Fruit fly (Drosophila melanogaster): ENCODE results near the gene Cyp1.

Cyp1 gene

DNA sequence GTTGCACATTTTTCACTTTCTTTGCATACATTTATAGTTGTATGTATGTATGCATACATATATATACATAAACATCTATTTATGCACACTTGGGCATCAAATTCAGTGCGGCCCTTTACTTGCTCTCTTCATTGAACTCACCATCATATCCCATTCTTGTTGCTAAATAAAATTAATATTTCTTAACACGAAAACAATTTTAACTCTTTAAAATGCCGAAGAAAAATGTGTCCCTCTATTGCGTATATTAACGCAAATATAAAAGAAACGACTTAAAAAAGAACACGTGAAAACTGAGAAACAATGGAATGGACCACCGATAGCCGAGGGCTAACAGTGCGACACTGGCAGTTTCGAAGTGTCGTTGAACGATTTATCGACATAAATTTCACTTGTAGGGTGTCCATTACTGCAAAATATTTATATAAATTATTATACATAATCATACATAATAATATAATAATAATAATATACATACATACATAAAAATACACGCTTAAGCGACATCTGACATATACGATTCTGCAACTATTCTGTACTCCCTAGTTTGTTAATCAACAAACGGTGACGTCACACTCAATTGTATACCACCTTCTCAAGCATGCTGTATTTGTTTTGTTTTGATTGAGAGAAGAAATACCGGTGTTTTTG is 38.6 kb upstream of the Cyp1 start, which contains the start of the genes U2af50 and PIG-Q (continued):
- TF ChIP-seq CG8632 (GFP tag; optimal IDR thresholded peaks at IDR 0.05) (peak; percentile 90), CG11902 (GFP tag; optimal IDR thresholded peaks at IDR 0.05) (peak; percentile 79), Met (GFP tag; optimal IDR thresholded peaks at IDR 0.05) (peak; percentile 80), net (GFP tag; optimal IDR thresholded peaks at IDR 0.05) (no peak), CG15336 (GFP tag; IDR thresholded peaks at IDR 0.05) (peak; percentile 90), Sox14 (GFP tag; optimal IDR thresholded peaks at IDR 0.05) (peak; percentile 74), spab (GFP tag; optimal IDR thresholded peaks at IDR 0.05) (no peak), CG9139 (GFP tag; optimal IDR thresholded peaks at IDR 0.05) (peak; percentile 86), cyc (GFP tag; optimal IDR thresholded peaks at IDR 0.05) (peak; percentile 74), CG31627 (GFP tag; optimal IDR thresholded peaks at IDR 0.05) (peak; percentile 75), acj6 (GFP tag; optimal IDR thresholded peaks at IDR 0.05) (peak; percentile 90), achi (GFP tag; optimal IDR thresholded peaks at IDR 0.05) (peak; percentile 93), eg (GFP tag; IDR thresholded peaks at IDR 0.05) (no peak), dac (GFP tag; optimal IDR thresholded peaks at IDR 0.05) (peak; percentile 82), CG6163 (GFP tag; IDR thresholded peaks at IDR 0.05) (no peak), CG6792 (GFP tag; optimal IDR thresholded peaks at IDR 0.05) (peak; percentile 84), fd59A (GFP tag; optimal IDR thresholded peaks at IDR 0.05) (no peak), CG6276 (GFP tag; optimal IDR thresholded peaks at IDR 0.05) (no peak), salr (GFP tag; optimal IDR thresholded peaks at IDR 0.05) (no peak), Ets21C (GFP tag; optimal IDR thresholded peaks at IDR 0.05) (peak; percentile 66), Gug (GFP tag; IDR thresholded peaks at IDR 0.05) (peak; percentile 89), esn (GFP tag; optimal IDR thresholded peaks at IDR 0.05) (peak; percentile 83), CG10669 (GFP tag; optimal IDR thresholded peaks at IDR 0.05) (peak; percentile 89), pdm3 (GFP tag; optimal IDR thresholded peaks at IDR 0.05) (peak; percentile 81), Eip93F (GFP tag; optimal IDR thresholded peaks at IDR 0.05) (peak; percentile 38), Lpt (GFP tag; optimal IDR thresholded peaks at IDR 0.05) (peak; percentile 84), CG4318 (GFP tag; optimal IDR thresholded peaks at IDR 0.05) (peak; percentile 85), CG6854 (GFP tag; optimal IDR thresholded peaks at IDR 0.05) (peak; percentile 83), Sox15 (GFP tag; optimal IDR thresholded peaks at IDR 0.05) (peak; percentile 84), vri (GFP tag; optimal IDR thresholded peaks at IDR 0.05) (peak; percentile 62), Eip78C (GFP tag) (peak; percentile 92), Sox102F (GFP tag; optimal IDR thresholded peaks at IDR 0.05) (no peak), Hr38 (GFP tag; optimal IDR thresholded peaks at IDR 0.05) (no peak), Hr4 (GFP tag; optimal IDR thresholded peaks at IDR 0.05) (peak; percentile 79), CG3032 (tag; optimal IDR thresholded peaks at IDR 0.05) (peak; percentile 93), fd85E (GFP tag; optimal IDR thresholded peaks at IDR 0.05) (no peak), CG34406 (GFP tag; optimal IDR thresholded peaks at IDR 0.05) (peak; percentile 94)

DNA sequence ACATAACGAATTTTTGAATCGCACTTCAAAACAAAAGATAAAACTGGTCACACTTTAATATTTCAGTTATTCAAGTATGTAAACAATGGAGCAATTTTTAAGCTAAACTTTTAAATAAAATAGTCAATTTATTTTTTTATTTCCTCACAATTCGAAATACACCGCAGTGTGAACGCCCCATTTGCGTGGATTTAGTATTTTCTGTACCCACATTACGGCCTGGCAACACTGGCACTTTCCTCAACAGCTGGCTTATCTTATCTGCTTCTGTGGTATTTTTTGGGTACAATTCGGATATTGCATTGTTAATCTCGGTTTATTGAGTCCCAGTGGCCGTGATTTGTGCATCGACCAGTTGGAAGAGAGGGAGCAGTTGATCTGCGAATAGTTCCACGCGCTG is 29.9 kb upstream of the Cyp1 start, which contains the start of gene sl:
Gene sl, plus strand, starts transcription at position 254 of the 400 bp plus-strand sequence.
- TF ChIP-seq CG31627 (GFP tag; optimal IDR thresholded peaks at IDR 0.05) (peak; percentile 12), Gug (GFP tag; IDR thresholded peaks at IDR 0.05) (no peak)

DNA sequence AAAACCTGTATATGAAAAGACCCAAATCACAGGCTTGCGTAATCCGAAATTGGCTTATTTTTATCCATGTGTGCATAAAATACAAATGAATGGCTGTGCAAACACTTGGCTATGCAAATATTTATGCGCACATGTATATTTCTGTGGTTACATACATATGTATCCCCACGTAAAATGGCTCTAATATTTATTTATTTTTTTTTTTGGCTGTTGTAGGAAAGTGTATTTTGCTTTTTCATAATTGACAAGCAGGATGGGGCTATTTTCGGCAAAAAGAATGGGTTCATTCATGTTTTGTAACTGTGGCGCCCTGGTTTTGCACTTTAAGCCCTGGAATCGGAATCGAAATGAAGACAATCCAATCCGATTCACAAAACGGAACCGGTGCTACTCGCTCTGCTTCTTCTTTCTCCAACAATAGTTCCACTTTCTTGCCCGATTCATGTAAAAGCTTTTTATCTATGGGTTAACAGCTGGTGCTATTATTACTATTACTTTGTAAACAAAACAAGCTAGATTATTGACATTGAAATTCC is 15.0 kb upstream of the Cyp1 start:
- TF ChIP-seq CG6854 (GFP tag; optimal IDR thresholded peaks at IDR 0.05) (peak; percentile 22), Lpt (GFP tag; optimal IDR thresholded peaks at IDR 0.05) (peak; percentile 69), CG6792 (GFP tag; optimal IDR thresholded peaks at IDR 0.05) (peak; percentile 62), Eip93F (GFP tag; optimal IDR thresholded peaks at IDR 0.05) (peak; percentile 20), Sox14 (GFP tag; optimal IDR thresholded peaks at IDR 0.05) (peak; percentile 79), CG16779 (tag; optimal IDR thresholded peaks at IDR 0.05) (peak; percentile 51), Ets96B (tag; optimal IDR thresholded peaks at IDR 0.05) (peak; percentile 48), CG32006 (GFP tag; optimal IDR thresholded peaks at IDR 0.05) (peak; percentile 81), CG8319 (GFP tag; optimal IDR thresholded peaks at IDR 0.05) (peak; percentile 62), CG10669 (GFP tag; optimal IDR thresholded peaks at IDR 0.05) (peak; percentile 67), esn (GFP tag; optimal IDR thresholded peaks at IDR 0.05) (peak; percentile 80), fkh (GFP tag; optimal IDR thresholded peaks at IDR 0.05) (peak; percentile 59), Eip75B (GFP tag; optimal IDR thresholded peaks at IDR 0.05) (peak; percentile 76), CG11762 (GFP tag; optimal IDR thresholded peaks at IDR 0.05; ENCODE audit: insufficient read depth) (peak; percentile 80), Hr4 (GFP tag; optimal IDR thresholded peaks at IDR 0.05) (peak; percentile 74), Met (GFP tag; optimal IDR thresholded peaks at IDR 0.05) (peak; percentile 79), CG15336 (GFP tag; IDR thresholded peaks at IDR 0.05) (peak; percentile 86), fd59A (GFP tag; optimal IDR thresholded peaks at IDR 0.05) (peak; percentile 35), CG34406 (GFP tag; optimal IDR thresholded peaks at IDR 0.05) (peak; percentile 71), fd85E (GFP tag; optimal IDR thresholded peaks at IDR 0.05) (peak; percentile 66), Ets21C (GFP tag; optimal IDR thresholded peaks at IDR 0.05) (peak; percentile 70), acj6 (GFP tag; optimal IDR thresholded peaks at IDR 0.05) (peak; percentile 82), CG6808 (GFP tag; optimal IDR thresholded peaks at IDR 0.05) (peak; percentile 39), cyc (GFP tag; optimal IDR thresholded peaks at IDR 0.05) (peak; percentile 71), dac (GFP tag; optimal IDR thresholded peaks at IDR 0.05) (peak; percentile 69)
